Worm (Caenorhabditis elegans) whole organism, L4 larva: ENCODE results near the gene K01A6.6.
A peak's percentile ranks its signal among the peaks of the same experiment; 100 is the strongest.

Experiments
- F10B5.3 ChIP-seq: sonication (generic microtip); optimal IDR thresholded peaks from 2 replicates; lab custom pipeline; 2016; ENCODE audit warnings: mild to moderate bottlenecking, missing genetic modification characterization, missing compliant biosample characterization
- F44E2.7 ChIP-seq: fragments of 200-800 bp; sonication (Bioruptor generic); IDR thresholded peaks from 2 replicates; pipeline ENCODE4 v2.1.2; 2022; ENCODE audit warnings: missing genetic modification characterization, missing compliant biosample characterization
- Y5F2A.4 ChIP-seq: fragments of 200-800 bp; sonication (Bioruptor generic); optimal IDR thresholded peaks from 2 replicates; lab custom pipeline; 2018; ENCODE audit warnings: mild to moderate bottlenecking, missing genetic modification characterization, missing compliant biosample characterization
- aha-1 ChIP-seq: fragments of 150-350 bp; peaks from one replicate; lab custom pipeline; 2014; ENCODE audit warnings: missing biosample characterization, missing genetic modification characterization
- attf-4 ChIP-seq: sonication (generic microtip); optimal IDR thresholded peaks from 3 replicates; lab custom pipeline; 2017; ENCODE audit warnings: missing biosample characterization, missing genetic modification characterization
- ces-1 ChIP-seq: fragments of 150-350 bp; sonication (generic microtip); optimal IDR thresholded peaks from 4 replicates; lab custom pipeline; 2014; ENCODE audit warnings: missing biosample characterization, missing genetic modification reagents, missing genetic modification characterization
- cey-2 ChIP-seq: sonication (generic microtip); optimal IDR thresholded peaks from 3 replicates; lab custom pipeline; 2017; ENCODE audit warnings: missing genetic modification characterization, mild to moderate bottlenecking, missing compliant biosample characterization, antibody characterized with exemption, borderline replicate concordance; ENCODE audit not compliant: insufficient read depth
- ctbp-1 ChIP-seq: fragments of 200-800 bp; sonication (Bioruptor generic); IDR thresholded peaks from 2 replicates; pipeline ENCODE4 v1.3.6; 2022; ENCODE audit warnings: missing genetic modification reagents, missing genetic modification characterization, missing compliant biosample characterization
- daf-12 ChIP-seq: fragments of 150-350 bp; optimal IDR thresholded peaks from 2 replicates; lab custom pipeline; 2014; ENCODE audit warnings: missing biosample characterization, missing genetic modification reagents, missing genetic modification characterization
- daf-19 ChIP-seq: fragments of 200-800 bp; sonication (Bioruptor generic); conservative IDR thresholded peaks from 2 replicates; pipeline ENCODE4 v1.3.6; 2022; ENCODE audit warnings: missing genetic modification characterization, missing compliant biosample characterization
- dmd-8 ChIP-seq: fragments of 200-800 bp; sonication (Bioruptor generic); IDR thresholded peaks from 2 replicates; pipeline ENCODE4 v1.3.6; 2022; ENCODE audit warnings: missing genetic modification characterization, missing compliant biosample characterization
- dpl-1 ChIP-seq: fragments of 150-350 bp; optimal IDR thresholded peaks from 2 replicates; lab custom pipeline; 2014; ENCODE audit warnings: missing biosample characterization, missing genetic modification reagents, missing genetic modification characterization
- egl-43 ChIP-seq: fragments of 200-800 bp; sonication (Bioruptor generic); IDR thresholded peaks from 2 replicates; pipeline ENCODE4 v1.3.6; 2022; ENCODE audit warnings: missing genetic modification reagents, missing genetic modification characterization, missing compliant biosample characterization
- fos-1 ChIP-seq: fragments of 150-350 bp; optimal IDR thresholded peaks from 2 replicates; lab custom pipeline; 2014; ENCODE audit warnings: missing biosample characterization, missing genetic modification characterization
- hif-1 ChIP-seq, 2 experiments: sonication (generic microtip); optimal IDR thresholded peaks; 2 replicates each; lab custom pipeline; 2016 to 2017; ENCODE audit warnings: missing compliant biosample characterization in 2 of 2, missing genetic modification characterization in 2 of 2, missing genetic modification reagents in 2 of 2, missing genotype in 2 of 2, mild to moderate bottlenecking in 1 of 2
- jun-1 ChIP-seq: fragments of 150-350 bp; optimal IDR thresholded peaks from 2 replicates; lab custom pipeline; 2014; ENCODE audit warnings: missing biosample characterization, missing genetic modification reagents, missing genetic modification characterization
- lin-13 ChIP-seq: fragments of 150-350 bp; optimal IDR thresholded peaks from 2 replicates; lab custom pipeline; 2014; ENCODE audit warnings: missing biosample characterization, missing genetic modification reagents, missing genetic modification characterization
- lin-29 ChIP-seq: fragments of 200-800 bp; sonication (Bioruptor generic); IDR thresholded peaks from 2 replicates; pipeline ENCODE4 v1.3.6; 2022; ENCODE audit warnings: missing genetic modification reagents, missing genetic modification characterization, missing compliant biosample characterization
- lin-38 ChIP-seq: fragments of 200-800 bp; sonication (Bioruptor generic); IDR thresholded peaks from 2 replicates; pipeline ENCODE4 v1.3.6; 2022; ENCODE audit warnings: missing genetic modification reagents, missing genetic modification characterization, missing compliant biosample characterization
- madf-5 ChIP-seq, 2 experiments: fragments of 200-800 bp; sonication (Bioruptor generic); IDR thresholded peaks; 2 replicates each; pipeline ENCODE4 v1.3.6; 2022; ENCODE audit warnings: missing compliant biosample characterization in 2 of 2, missing genetic modification characterization in 2 of 2
- madf-9 ChIP-seq: fragments of 200-800 bp; sonication (Bioruptor generic); conservative IDR thresholded peaks from 2 replicates; pipeline ENCODE4 v1.3.6; 2022; ENCODE audit warnings: missing genetic modification reagents, missing genetic modification characterization, missing compliant biosample characterization
- mxl-2 ChIP-seq: fragments of 200-800 bp; sonication (Bioruptor generic); conservative IDR thresholded peaks from 2 replicates; pipeline ENCODE4 v1.3.6; 2022; ENCODE audit warnings: missing genetic modification reagents, missing genetic modification characterization, missing compliant biosample characterization
- nhr-11 ChIP-seq: fragments of 150-350 bp; optimal IDR thresholded peaks from 2 replicates; lab custom pipeline; 2014; ENCODE audit warnings: missing biosample characterization, missing genetic modification characterization
- nhr-237 ChIP-seq: sonication (generic microtip); optimal IDR thresholded peaks from 2 replicates; lab custom pipeline; 2017; ENCODE audit warnings: missing biosample characterization, missing genetic modification characterization
- nhr-25 ChIP-seq: sonication (generic microtip); optimal IDR thresholded peaks from 2 replicates; lab custom pipeline; 2017; ENCODE audit warnings: missing genetic modification characterization, mild to moderate bottlenecking, missing compliant biosample characterization, antibody characterized with exemption, moderate library complexity, borderline replicate concordance; ENCODE audit not compliant: insufficient read depth
- nhr-28 ChIP-seq: fragments of 150-350 bp; optimal IDR thresholded peaks from 2 replicates; lab custom pipeline; 2014; ENCODE audit warnings: missing biosample characterization, missing genetic modification characterization
- nhr-41 ChIP-seq: fragments of 200-800 bp; sonication (Bioruptor generic); IDR thresholded peaks from 2 replicates; pipeline ENCODE4 v1.3.6; 2022; ENCODE audit warnings: missing genetic modification reagents, missing genetic modification characterization, missing compliant biosample characterization
- nhr-42 ChIP-seq: fragments of 200-800 bp; sonication (Bioruptor generic); IDR thresholded peaks from 2 replicates; pipeline ENCODE4 v1.3.6; 2022; ENCODE audit warnings: missing genetic modification characterization, missing compliant biosample characterization
- nhr-76 ChIP-seq: fragments of 150-350 bp; optimal IDR thresholded peaks from 2 replicates; lab custom pipeline; 2014; ENCODE audit warnings: missing biosample characterization, missing genetic modification characterization
- php-3 ChIP-seq: fragments of 200-800 bp; sonication (Bioruptor generic); IDR thresholded peaks from 2 replicates; pipeline ENCODE4 v1.3.6; 2022; ENCODE audit warnings: missing genetic modification reagents, missing genetic modification characterization, missing compliant biosample characterization
- pqm-1 ChIP-seq: sonication (generic microtip); optimal IDR thresholded peaks from 2 replicates; lab custom pipeline; 2017; ENCODE audit warnings: missing biosample characterization, missing genetic modification characterization
- saeg-2 ChIP-seq: fragments of 200-800 bp; sonication (Bioruptor generic); IDR thresholded peaks from 2 replicates; pipeline ENCODE4 v1.3.6; 2022; ENCODE audit warnings: missing genetic modification reagents, missing genetic modification characterization, missing compliant biosample characterization
- spr-3 ChIP-seq: fragments of 200-800 bp; sonication (Bioruptor generic); optimal IDR thresholded peaks from 2 replicates; lab custom pipeline; 2018; ENCODE audit warnings: mild to moderate bottlenecking, missing genetic modification characterization, missing compliant biosample characterization
- tag-97 ChIP-seq: fragments of 200-800 bp; sonication (Bioruptor generic); IDR thresholded peaks from 2 replicates; pipeline ENCODE4 v1.3.6; 2022; ENCODE audit warnings: missing genetic modification characterization, missing compliant biosample characterization
- tra-1 ChIP-seq: fragments of 200-800 bp; sonication (Bioruptor generic); IDR thresholded peaks from 2 replicates; pipeline ENCODE4 v1.3.6; 2022; ENCODE audit warnings: missing genetic modification reagents, missing genetic modification characterization, missing compliant biosample characterization
- unc-39 ChIP-seq: sonication (generic microtip); optimal IDR thresholded peaks from 2 replicates; lab custom pipeline; 2017; ENCODE audit warnings: missing biosample characterization, missing genetic modification characterization
- unc-62 ChIP-seq, 3 experiments: fragments of 150-350 bp in 1 of 3; sonication (generic microtip); optimal IDR thresholded peaks in 2 of 3; peaks in 1 of 3; 1 replicate in 1 of 3; 2 replicates in 2 of 3; lab custom pipeline; 2014 to 2017; ENCODE audit warnings: missing biosample characterization in 3 of 3, missing genetic modification characterization in 3 of 3, missing genetic modification reagents in 3 of 3, missing genotype in 1 of 3
- vab-7 ChIP-seq: fragments of 200-800 bp; sonication (Bioruptor generic); IDR thresholded peaks from 2 replicates; pipeline ENCODE4 v1.3.6; 2022; ENCODE audit warnings: missing genetic modification reagents, missing genetic modification characterization, missing compliant biosample characterization
- zag-1 ChIP-seq: fragments of 150-350 bp; optimal IDR thresholded peaks from 2 replicates; lab custom pipeline; 2014; ENCODE audit warnings: missing biosample characterization, missing genetic modification characterization
- zip-2 ChIP-seq: fragments of 150-350 bp; optimal IDR thresholded peaks from 2 replicates; lab custom pipeline; 2014; ENCODE audit warnings: missing biosample characterization, missing genetic modification characterization
- ztf-11 ChIP-seq: fragments of 150-350 bp; optimal IDR thresholded peaks from 2 replicates; lab custom pipeline; 2014; ENCODE audit warnings: missing biosample characterization, missing genetic modification characterization
- ztf-7 ChIP-seq: fragments of 150-350 bp; optimal IDR thresholded peaks from 2 replicates; lab custom pipeline; 2014; ENCODE audit warnings: missing biosample characterization, missing genetic modification characterization

K01A6.6 gene

ce11 chrIV:11735025-11735424 is at the start of gene K01A6.6:
TSS of gene K01A6.6 (plus strand) at chrIV:11735325.
- TF ChIP-seq php-3 (GFP tag; lab: Robert Waterston, UW): no peak
- TF ChIP-seq aha-1 (tag; lab: Kevin White, UChicago): peak; percentile 22

ce11 chrIV:11688018-11688417 is 47.1 kb upstream of the K01A6.6 start, which contains the start of gene ZK792.5:
TSS of gene ZK792.5 (minus strand) at chrIV:11688118.
- no peak for TF ChIP-seq madf-5 (GFP tag; IDR thresholded peaks at IDR 0.05; lab: Robert Waterston, UW)
- TF ChIP-seq ces-1 (GFP tag; lab: Kevin White, UChicago): no peak
- TF ChIP-seq aha-1 (tag; lab: Kevin White, UChicago): no peak
- no peak for TF ChIP-seq hif-1 (tag; optimal IDR thresholded peaks at IDR 0.05; lab: Kevin White, UChicago)
- TF ChIP-seq lin-38: no peak
- no peak for TF ChIP-seq tra-1 (GFP tag; lab: Robert Waterston, UW)
- TF ChIP-seq lin-13 (GFP tag; lab: Kevin White, UChicago): no peak
- TF ChIP-seq Y5F2A.4: no peak
- no peak for TF ChIP-seq zag-1 (tag; lab: Kevin White, UChicago)
- TF ChIP-seq nhr-28 (tag; lab: Kevin White, UChicago): no peak
- TF ChIP-seq nhr-76: no peak
- TF ChIP-seq attf-4 (tag; lab: Kevin White, UChicago): no peak
- no peak for TF ChIP-seq saeg-2 (GFP tag; lab: Robert Waterston, UW)
- TF ChIP-seq daf-19: no peak
- no peak for TF ChIP-seq jun-1 (tag; lab: Kevin White, UChicago)
- no peak for TF ChIP-seq zip-2 (tag; lab: Kevin White, UChicago)
- TF ChIP-seq ztf-7 (tag; lab: Kevin White, UChicago): no peak

ce11 chrIV:11690988-11691387 is 44.1 kb upstream of the K01A6.6 start, which contains the start of gene let-60:
TSS of gene let-60 (minus strand) at chrIV:11691088.
- TF ChIP-seq zip-2 (tag; lab: Kevin White, UChicago) (no peak), F44E2.7 (GFP tag; lab: Robert Waterston, UW) (no peak), pqm-1 (no peak), ces-1 (GFP tag; lab: Kevin White, UChicago) (no peak), aha-1 (tag; lab: Kevin White, UChicago) (peak; percentile 86), cey-2 (tag; lab: Kevin White, UChicago) (no peak)

ce11 chrIV:11691524-11691923 is 43.6 kb upstream of the K01A6.6 start:
- TF ChIP-seq nhr-11 (no peak), unc-62 (GFP tag; optimal IDR thresholded peaks at IDR 0.05 in 1 of 2; lab: Kevin White, UChicago) (peak in 1 of 2 experiments; percentile 20), unc-62 (tag; optimal IDR thresholded peaks at IDR 0.05; lab: Kevin White, UChicago) (no peak)

DNA sequence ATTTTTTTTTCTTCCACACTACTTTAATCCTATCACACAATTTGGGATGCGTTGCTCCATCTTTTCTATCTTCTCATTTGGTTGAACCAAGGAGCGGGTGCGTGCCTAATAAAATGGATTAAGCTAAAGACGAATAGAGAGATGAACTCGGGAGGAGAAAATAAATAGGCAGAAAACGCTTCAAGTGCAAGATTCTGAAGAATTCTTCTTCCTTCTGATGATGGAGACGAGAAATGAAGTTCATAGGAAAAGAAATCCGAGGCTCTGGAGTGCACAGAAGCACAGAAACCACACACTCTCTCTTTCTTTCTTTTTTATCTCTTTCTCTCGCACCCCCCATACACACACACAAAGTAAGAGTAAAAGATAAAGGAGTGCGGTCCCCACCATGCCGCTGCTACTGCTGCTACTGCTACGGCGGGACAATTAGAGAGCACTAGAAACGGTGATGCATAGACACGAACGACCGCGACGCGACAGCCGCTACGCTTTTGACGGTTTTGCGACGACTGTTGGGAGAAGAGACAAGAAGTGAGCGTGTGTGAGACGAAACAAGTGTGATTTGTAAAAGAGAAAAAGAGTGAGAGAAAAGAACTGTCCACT is 43.0 kb upstream of the K01A6.6 start:
- no peak for TF ChIP-seq zag-1 (tag; lab: Kevin White, UChicago)
- 0 out of 2 replicates have a peak, but pooled peaks have one; percentile 56 for TF ChIP-seq ctbp-1 (GFP tag; lab: Robert Waterston, UW)
- no peak for TF ChIP-seq tag-97
- no peak for TF ChIP-seq unc-39
- peak; percentile 39; the same call in 1 of the 2 replicates for TF ChIP-seq madf-9
- no peak for TF ChIP-seq vab-7 (GFP tag; lab: Robert Waterston, UW)
- peak; percentile 79 for TF ChIP-seq nhr-25 (tag; lab: Kevin White, UChicago)
- TF ChIP-seq egl-43: peak; percentile 67; the same call in 1 of the 2 replicates
- no peak for TF ChIP-seq F10B5.3 (tag; lab: Kevin White, UChicago)
- no peak for TF ChIP-seq mxl-2
- TF ChIP-seq spr-3 (GFP tag; lab: Kevin White, UChicago): no peak
- TF ChIP-seq nhr-237 (tag; lab: Kevin White, UChicago): no peak
- no peak for TF ChIP-seq daf-12
- no peak for TF ChIP-seq ztf-11 (tag; lab: Kevin White, UChicago)
- TF ChIP-seq fos-1 (tag; lab: Kevin White, UChicago): no peak
- TF ChIP-seq nhr-41 (GFP tag; lab: Robert Waterston, UW): peak; percentile 58; the same call in 1 of the 2 replicates
- peak; percentile 34 for TF ChIP-seq dpl-1
- peak; percentile 56 for TF ChIP-seq lin-38
- peak; percentile 74 for TF ChIP-seq pqm-1
- TF ChIP-seq nhr-28 (tag; lab: Kevin White, UChicago): peak; percentile 96
- no peak for TF ChIP-seq lin-29
- TF ChIP-seq nhr-42 (GFP tag; lab: Robert Waterston, UW): 0 out of 2 replicates have a peak, but pooled peaks have one; percentile 55
- TF ChIP-seq php-3 (GFP tag; lab: Robert Waterston, UW): no peak
- TF ChIP-seq dmd-8: 0 out of 2 replicates have a peak, but pooled peaks have one; percentile 39
